Fruit fly (Drosophila melanogaster): ENCODE data around the gene sw.
"Not testable (repeated sequence)": the region's sequence is repeated elsewhere in the genome, so short reads cannot be mapped to it uniquely, and the experiment has no call there.

- TF ChIP-seq Clk, CG11617, toe (GFP tag; optimal IDR thresholded peaks at IDR 0.05): not testable (repeated sequence)
Observed at dm6 chrX:20217159-20217558, 19.0 kb downstream of the sw start, which contains the start of gene SdicC.

All from whole organism, adult.